Fruit fly (Drosophila melanogaster) whole organism, prepupa: ENCODE results near the gene CG43350.

ENCODE experiments used
- Blimp-1 ChIP-seq: fragments of 200-800 bp; sonication (Bioruptor generic); optimal IDR thresholded peaks from 3 replicates; lab custom pipeline; 2017; ENCODE audit warnings: missing biosample characterization, missing genetic modification characterization, mild to moderate bottlenecking, moderate library complexity, missing genetic modification reagents
- CG10631 ChIP-seq: fragments of 200-800 bp; sonication (Bioruptor generic); optimal IDR thresholded peaks from 2 replicates; lab custom pipeline; 2016; ENCODE audit warnings: missing biosample characterization, missing genetic modification characterization
- CG10669 ChIP-seq: fragments of 200-800 bp; sonication (Bioruptor generic); optimal IDR thresholded peaks from 3 replicates; lab custom pipeline; 2018; ENCODE audit warnings: missing biosample characterization, mild to moderate bottlenecking, missing genetic modification characterization, moderate library complexity
- CG11294 ChIP-seq: fragments of 200-800 bp; sonication (Bioruptor generic); IDR thresholded peaks from 2 replicates; pipeline ENCODE4 v1.3.6; 2022; ENCODE audit warnings: missing biosample characterization, missing genetic modification characterization
- CG11762 ChIP-seq: fragments of 200-800 bp; sonication (Bioruptor generic); optimal IDR thresholded peaks from 3 replicates; lab custom pipeline; 2016; ENCODE audit warnings: missing biosample characterization, missing genetic modification characterization; ENCODE audit not compliant: insufficient read depth
- CG11902 ChIP-seq: fragments of 200-800 bp; sonication (Bioruptor generic); optimal IDR thresholded peaks from 3 replicates; lab custom pipeline; 2016; ENCODE audit warnings: missing biosample characterization, missing genetic modification characterization
- CG1621 ChIP-seq: fragments of 200-800 bp; sonication (Bioruptor generic); optimal IDR thresholded peaks from 3 replicates; lab custom pipeline; 2018; ENCODE audit warnings: missing biosample characterization, mild to moderate bottlenecking, missing genetic modification characterization
- CG16779 ChIP-seq: fragments of 200-800 bp; sonication (Bioruptor generic); optimal IDR thresholded peaks from 3 replicates; lab custom pipeline; 2017; ENCODE audit warnings: missing biosample characterization, mild to moderate bottlenecking, missing genetic modification characterization
- CG3032 ChIP-seq: fragments of 200-800 bp; optimal IDR thresholded peaks from 2 replicates; lab custom pipeline; 2019; ENCODE audit warnings: missing biosample characterization, mild to moderate bottlenecking, missing genetic modification characterization, moderate library complexity
- CG6163 ChIP-seq: fragments of 200-800 bp; sonication (Bioruptor generic); IDR thresholded peaks from 3 replicates; pipeline ENCODE4 v1.3.6; 2022; ENCODE audit warnings: missing biosample characterization, missing genetic modification characterization
- CG6276 ChIP-seq: fragments of 200-800 bp; sonication (Bioruptor generic); optimal IDR thresholded peaks from 2 replicates; lab custom pipeline; 2017; ENCODE audit warnings: missing biosample characterization, mild to moderate bottlenecking, missing genetic modification characterization
- CG6854 ChIP-seq: fragments of 200-800 bp; sonication (Bioruptor generic); optimal IDR thresholded peaks from 2 replicates; lab custom pipeline; 2017; ENCODE audit warnings: missing biosample characterization, mild to moderate bottlenecking, missing genetic modification characterization
- CG7368 ChIP-seq: fragments of 200-800 bp; sonication (Bioruptor generic); optimal IDR thresholded peaks from 3 replicates; lab custom pipeline; 2016; ENCODE audit warnings: missing biosample characterization, missing genetic modification characterization
- CG8319 ChIP-seq: fragments of 200-800 bp; sonication (Bioruptor generic); optimal IDR thresholded peaks from 3 replicates; lab custom pipeline; 2016; ENCODE audit warnings: missing biosample characterization, missing genetic modification characterization
- CG8632 ChIP-seq: fragments of 200-800 bp; sonication (Bioruptor generic); optimal IDR thresholded peaks from 3 replicates; lab custom pipeline; 2016; ENCODE audit warnings: missing biosample characterization, missing genetic modification characterization
- CG9139 ChIP-seq: fragments of 200-800 bp; sonication (Bioruptor generic); optimal IDR thresholded peaks from 3 replicates; lab custom pipeline; 2017; ENCODE audit warnings: missing biosample characterization, mild to moderate bottlenecking, missing genetic modification characterization
- Ets96B ChIP-seq: fragments of 200-800 bp; optimal IDR thresholded peaks from 2 replicates; lab custom pipeline; 2019; ENCODE audit warnings: missing biosample characterization, mild to moderate bottlenecking, missing genetic modification characterization, moderate library complexity
- Hr39 ChIP-seq: fragments of 200-800 bp; sonication (Bioruptor generic); optimal IDR thresholded peaks from 2 replicates; lab custom pipeline; 2016; ENCODE audit warnings: missing biosample characterization, missing genetic modification characterization
- Hr4 ChIP-seq: fragments of 200-800 bp; sonication (Bioruptor generic); optimal IDR thresholded peaks from 3 replicates; lab custom pipeline; 2016; ENCODE audit warnings: missing biosample characterization, missing genetic modification characterization
- Met ChIP-seq: fragments of 200-800 bp; sonication (Bioruptor generic); optimal IDR thresholded peaks from 3 replicates; lab custom pipeline; 2016; ENCODE audit warnings: missing biosample characterization, missing genetic modification characterization
- OdsH ChIP-seq: fragments of 200-800 bp; sonication (Bioruptor generic); optimal IDR thresholded peaks from 3 replicates; lab custom pipeline; 2016; ENCODE audit warnings: missing biosample characterization, missing genetic modification characterization
- Sox14 ChIP-seq: fragments of 200-800 bp; sonication (Bioruptor generic); optimal IDR thresholded peaks from 3 replicates; lab custom pipeline; 2016; ENCODE audit warnings: missing biosample characterization, missing genetic modification characterization
- Sox15 ChIP-seq: fragments of 200-800 bp; sonication (Bioruptor generic); optimal IDR thresholded peaks from 3 replicates; lab custom pipeline; 2016; ENCODE audit warnings: missing biosample characterization, missing genetic modification characterization
- cyc ChIP-seq: fragments of 200-800 bp; sonication (Bioruptor generic); optimal IDR thresholded peaks from 3 replicates; lab custom pipeline; 2016; ENCODE audit warnings: missing biosample characterization, missing genetic modification characterization
- dac ChIP-seq: fragments of 200-800 bp; sonication (Bioruptor generic); optimal IDR thresholded peaks from 2 replicates; lab custom pipeline; 2017; ENCODE audit warnings: missing biosample characterization, mild to moderate bottlenecking, missing genetic modification characterization
- dsx ChIP-seq: fragments of 200-800 bp; optimal IDR thresholded peaks from 3 replicates; lab custom pipeline; 2019; ENCODE audit warnings: missing biosample characterization, mild to moderate bottlenecking, missing genetic modification characterization, moderate library complexity; ENCODE audit not compliant: poor library complexity, severe bottlenecking
- esn ChIP-seq: fragments of 200-800 bp; sonication (Bioruptor generic); optimal IDR thresholded peaks from 2 replicates; lab custom pipeline; 2016; ENCODE audit warnings: missing biosample characterization, mild to moderate bottlenecking, missing genetic modification characterization, moderate library complexity
- fkh ChIP-seq: fragments of 200-800 bp; sonication (Bioruptor generic); optimal IDR thresholded peaks from 3 replicates; lab custom pipeline; 2017; ENCODE audit warnings: missing biosample characterization, mild to moderate bottlenecking, missing genetic modification characterization, moderate library complexity
- lz ChIP-seq: fragments of 200-800 bp; sonication (Bioruptor generic); optimal IDR thresholded peaks from 3 replicates; lab custom pipeline; 2016; ENCODE audit warnings: missing biosample characterization, missing genetic modification characterization
- net ChIP-seq: fragments of 200-800 bp; sonication (Bioruptor generic); optimal IDR thresholded peaks from 3 replicates; lab custom pipeline; 2016; ENCODE audit warnings: missing biosample characterization, missing genetic modification characterization
- salr ChIP-seq, 2 experiments: fragments of 200-800 bp; sonication (Bioruptor generic); optimal IDR thresholded peaks; 3 replicates each; lab custom pipeline; 2016 to 2018; ENCODE audit warnings: missing biosample characterization in 2 of 2, missing genetic modification characterization in 2 of 2, mild to moderate bottlenecking in 1 of 2
- ss ChIP-seq, 2 experiments: fragments of 200-800 bp; sonication (Bioruptor generic); optimal IDR thresholded peaks; 2 replicates in 1 of 2; 3 replicates in 1 of 2; lab custom pipeline; 2017 to 2018; ENCODE audit warnings: mild to moderate bottlenecking in 2 of 2, missing biosample characterization in 2 of 2, missing genetic modification characterization in 2 of 2, moderate library complexity in 1 of 2
- svp ChIP-seq: fragments of 200-800 bp; sonication (Bioruptor generic); peaks from one replicate; lab custom pipeline; 2016; ENCODE audit warnings: missing biosample characterization, missing genetic modification characterization

The CG43350 gene

dm6 chr2L:9349246-9349645 is at the start of gene CG43350:
CG43350 (plus strand) TSS chr2L:9349546.
- no peak for TF ChIP-seq Met (GFP tag; lab: Kevin White, UChicago)
- TF ChIP-seq CG6854 (GFP tag; lab: Kevin White, UChicago): no peak
- no peak for TF ChIP-seq CG6163 (GFP tag; lab: Robert Waterston, UW)
- no peak for TF ChIP-seq net
- TF ChIP-seq fkh (GFP tag; lab: Kevin White, UChicago): no peak
- TF ChIP-seq cyc (GFP tag; lab: Kevin White, UChicago): no peak
- TF ChIP-seq CG8319: no peak
- TF ChIP-seq esn: no peak
- TF ChIP-seq lz (GFP tag; lab: Kevin White, UChicago): no peak

- TF ChIP-seq CG11902: no peak
- no peak for TF ChIP-seq Hr4
- no peak for TF ChIP-seq CG11762 (GFP tag; lab: Kevin White, UChicago)
- no peak for TF ChIP-seq CG11294 (GFP tag; lab: Robert Waterston, UW)
- TF ChIP-seq CG10669 (GFP tag; lab: Kevin White, UChicago): no peak
- no peak for TF ChIP-seq salr (GFP tag; optimal IDR thresholded peaks at IDR 0.05; lab: Kevin White, UChicago)
- no peak for TF ChIP-seq CG6163 (GFP tag; lab: Robert Waterston, UW)
- no peak for TF ChIP-seq Met (GFP tag; lab: Kevin White, UChicago)
- no peak for TF ChIP-seq Sox15 (GFP tag; lab: Kevin White, UChicago)
Observed at dm6 chr2L:9321022-9321421, 28.3 kb upstream of the CG43350 start.

dm6 chr2L:9327444-9327843 is 21.9 kb upstream of the CG43350 start, which contains the start of gene CG17005:
CG17005 (plus strand) TSS chr2L:9327744.
- TF ChIP-seq CG6854 (GFP tag; lab: Kevin White, UChicago) (no peak), CG3032 (tag; lab: Kevin White, UChicago) (no peak)

- TF ChIP-seq CG1621 (tag; lab: Kevin White, UChicago): peak; percentile 100
- no peak for TF ChIP-seq fkh (GFP tag; lab: Kevin White, UChicago)
Observed at dm6 chr2L:9330628-9331027, 18.7 kb upstream of the CG43350 start, which contains the start of gene Cks30A. Cks30A (plus strand) TSS chr2L:9330763.

- TF ChIP-seq svp (GFP tag; lab: Kevin White, UChicago): peak; percentile 22
- no peak for TF ChIP-seq CG10631 (GFP tag; lab: Kevin White, UChicago)
- peak; percentile 41 for TF ChIP-seq CG16779 (tag; lab: Kevin White, UChicago)
- TF ChIP-seq, all 60 proteins: peak for 2
Observed at dm6 chr2L:9333300-9333876, 16.0 kb upstream of the CG43350 start, which contains the start of gene Eaat1. Eaat1 (plus strand) TSS chr2L:9333567.

- no peak for TF ChIP-seq CG9139 (GFP tag; lab: Kevin White, UChicago)
- TF ChIP-seq svp (GFP tag; lab: Kevin White, UChicago): peak; percentile 70
Observed at dm6 chr2L:9338852-9339251, 10.5 kb upstream of the CG43350 start.

dm6 chr2L:9341960-9342359 is 7.4 kb upstream of the CG43350 start:
- TF ChIP-seq svp (GFP tag; lab: Kevin White, UChicago): peak; percentile 13
- no peak for TF ChIP-seq CG7368 (GFP tag; lab: Kevin White, UChicago)

dm6 chr2L:9342532-9342931 is 6.8 kb upstream of the CG43350 start, which contains the start of gene CG3748:
CG3748 (plus strand) TSS chr2L:9342832.
- TF ChIP-seq CG8632 (GFP tag; lab: Kevin White, UChicago) (no peak), ss (GFP tag; optimal IDR thresholded peaks at IDR 0.05; lab: Kevin White, UChicago) (no peak), CG3032 (tag; lab: Kevin White, UChicago) (no peak), Hr39 (no peak), dac (no peak), cyc (GFP tag; lab: Kevin White, UChicago) (no peak), salr (GFP tag; optimal IDR thresholded peaks at IDR 0.05; lab: Kevin White, UChicago) (no peak), CG9139 (GFP tag; lab: Kevin White, UChicago) (no peak), net (no peak), Met (GFP tag; lab: Kevin White, UChicago) (no peak), dsx (GFP tag; lab: Kevin White, UChicago) (no peak), esn (no peak), CG6276 (GFP tag; lab: Kevin White, UChicago) (no peak), Sox14 (GFP tag; lab: Kevin White, UChicago) (no peak), Blimp-1 (GFP tag; lab: Kevin White, UChicago) (no peak), Ets96B (no peak), OdsH (no peak)
- TF ChIP-seq, all 60 proteins: peak for 0
